Worm (Caenorhabditis elegans) whole organism, L4 larva: ENCODE data around the gene F47D12.9.

ENCODE experiments used
- R02D3.7 ChIP-seq: fragments of 150-350 bp; sonication (generic microtip); optimal IDR thresholded peaks from 3 replicates; lab custom pipeline; 2014; ENCODE audit warnings: missing biosample characterization, missing genetic modification characterization
- fkh-10 ChIP-seq: fragments of 150-350 bp; optimal IDR thresholded peaks from 2 replicates; lab custom pipeline; 2014; ENCODE audit warnings: missing biosample characterization, missing genetic modification reagents, missing genetic modification characterization

ce11 chrIII:6309066-6309465 lies 5.9 kb upstream of the F47D12.9 start, which contains the start of gene gar-2:
- TF ChIP-seq R02D3.7 (tag; lab: Kevin White, UChicago): no peak
- TF ChIP-seq fkh-10 (GFP tag; lab: Kevin White, UChicago): no peak
